Worm (Caenorhabditis elegans): ENCODE data around the gene F55C5.17.

F55C5.17 gene

DNA sequence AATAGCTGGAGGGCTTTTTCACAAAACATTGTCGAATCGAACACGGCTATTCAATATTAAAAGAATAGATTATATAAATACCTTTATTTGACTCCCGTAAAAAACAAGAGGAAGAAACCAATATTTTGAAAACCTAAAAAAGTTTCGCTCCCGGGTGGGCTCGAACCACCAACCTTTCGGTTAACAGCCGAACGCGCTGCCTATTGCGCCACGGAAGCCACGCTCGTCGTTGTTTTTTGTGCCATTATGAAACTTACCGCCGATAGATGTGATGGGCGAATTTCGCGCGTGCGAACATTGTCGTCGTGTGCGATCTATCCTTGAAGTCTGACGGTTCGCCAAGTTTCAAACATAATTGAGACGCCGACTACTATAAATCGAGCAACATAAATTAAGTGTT, 29.5 kb downstream of the F55C5.17 start:
- TF ChIP-seq fkh-8 (tag; optimal IDR thresholded peaks at IDR 0.05) (no peak), ets-5 (GFP tag; IDR thresholded peaks at IDR 0.05) (no peak), elt-3 (tag; optimal IDR thresholded peaks at IDR 0.05) (no peak), mdl-1 (tag; optimal IDR thresholded peaks at IDR 0.05) (peak in 1 of 2 experiments; percentile 42), aly-2 (tag; optimal IDR thresholded peaks at IDR 0.05) (no peak), egl-13 (tag; optimal IDR thresholded peaks at IDR 0.05) (no peak), unc-86 (tag; optimal IDR thresholded peaks at IDR 0.05) (no peak), dpl-1 (GFP tag; optimal IDR thresholded peaks at IDR 0.05) (peak in 2 of 3 experiments; percentile 22 to 32), mep-1 (tag; optimal IDR thresholded peaks at IDR 0.05) (no peak), mab-9 (GFP tag; IDR thresholded peaks at IDR 0.05) (no peak), swsn-7 (tag; optimal IDR thresholded peaks at IDR 0.05) (no peak), unc-98 (GFP tag; IDR thresholded peaks at IDR 0.05) (no peak), lin-35 (GFP tag; optimal IDR thresholded peaks at IDR 0.05) (peak; percentile 30 to 45), skn-1 (tag; optimal IDR thresholded peaks at IDR 0.05) (no peak), xbp-1 (tag; optimal IDR thresholded peaks at IDR 0.05) (no peak), nhr-47 (tag; optimal IDR thresholded peaks at IDR 0.05) (peak; percentile 33), sup-37 (GFP tag; optimal IDR thresholded peaks at IDR 0.05) (no peak), snpc-4 (tag; optimal IDR thresholded peaks at IDR 0.05) (no peak), tlp-1 (tag; optimal IDR thresholded peaks at IDR 0.05) (no peak), nhr-90 (tag; optimal IDR thresholded peaks at IDR 0.05; ENCODE audit: poor library complexity) (peak; percentile 29), fos-1 (tag; optimal IDR thresholded peaks at IDR 0.05) (no peak), nhr-77 (tag; optimal IDR thresholded peaks at IDR 0.05) (no peak), Y116A8C.19 (tag; optimal IDR thresholded peaks at IDR 0.05; ENCODE audit: borderline replicate concordance) (no peak), lin-15B (tag; optimal IDR thresholded peaks at IDR 0.05) (no peak), pqm-1 (tag; optimal IDR thresholded peaks at IDR 0.05) (no peak), ceh-88 (GFP tag; IDR thresholded peaks at IDR 0.05) (no peak), alr-1 (tag; optimal IDR thresholded peaks at IDR 0.05; ENCODE audit: borderline replicate concordance) (no peak), blmp-1 (tag; optimal IDR thresholded peaks at IDR 0.05) (no peak), ztf-11 (tag; optimal IDR thresholded peaks at IDR 0.05) (no peak), sox-4 (tag; optimal IDR thresholded peaks at IDR 0.05) (no peak), nhr-237 (tag; optimal IDR thresholded peaks at IDR 0.05) (no peak), egl-27 (tag; optimal IDR thresholded peaks at IDR 0.05) (no peak), hpl-2 (GFP tag; optimal IDR thresholded peaks at IDR 0.05) (no peak), ceh-90 (tag; optimal IDR thresholded peaks at IDR 0.05) (no peak), efl-1 (optimal IDR thresholded peaks at IDR 0.05) (peak in 1 of 2 experiments; percentile 43), efl-1 (GFP tag; optimal IDR thresholded peaks at IDR 0.05 in 1 of 2) (peak; percentile 29 to 94), nhr-84 (tag; optimal IDR thresholded peaks at IDR 0.05) (no peak), lsy-2 (tag; optimal IDR thresholded peaks at IDR 0.05) (peak; percentile 29 to 51), F16B12.6 (tag; optimal IDR thresholded peaks at IDR 0.05) (no peak), hlh-4 (tag; optimal IDR thresholded peaks at IDR 0.05) (no peak), fkh-10 (GFP tag; optimal IDR thresholded peaks at IDR 0.05) (no peak), ceh-82 (tag; optimal IDR thresholded peaks at IDR 0.05) (peak in 1 of 3 experiments; percentile 30), fkh-4 (tag; optimal IDR thresholded peaks at IDR 0.05; ENCODE audit: borderline replicate concordance) (no peak), pax-3 (tag; optimal IDR thresholded peaks at IDR 0.05) (no peak), elt-2 (tag; optimal IDR thresholded peaks at IDR 0.05) (no peak), lin-14 (GFP tag; optimal IDR thresholded peaks at IDR 0.05) (peak; percentile 20), unc-30 (tag; optimal IDR thresholded peaks at IDR 0.05) (no peak), jun-1 (tag; optimal IDR thresholded peaks at IDR 0.05) (no peak), nhr-71 (tag; optimal IDR thresholded peaks at IDR 0.05) (peak; percentile 55), sptf-1 (tag; optimal IDR thresholded peaks at IDR 0.05) (no peak), unc-130 (tag; optimal IDR thresholded peaks at IDR 0.05) (no peak), nhr-85 (tag) (peak; percentile 71), nhr-20 (tag; optimal IDR thresholded peaks at IDR 0.05) (peak; percentile 10), lin-39 (tag; optimal IDR thresholded peaks at IDR 0.05) (no peak)
